Worm (Caenorhabditis elegans) whole organism, early embryonic: ENCODE data around the gene H04D03.4.

Experiments used
- F13C5.2 ChIP-seq: sonication (generic microtip); optimal IDR thresholded peaks from 2 replicates; lab custom pipeline; 2017; ENCODE audit warnings: mild to moderate bottlenecking, missing genetic modification characterization, inconsistent platforms, missing compliant biosample characterization
- ama-1 ChIP-seq: fragments of 150-350 bp; optimal IDR thresholded peaks from 2 replicates; lab custom pipeline; 2014
- pes-1 ChIP-seq: fragments of 200-800 bp; sonication (Bioruptor generic); IDR thresholded peaks from 2 replicates; pipeline ENCODE4 v1.3.6; 2022; ENCODE audit warnings: missing genetic modification reagents, missing genetic modification characterization, missing compliant biosample characterization
- tra-4 ChIP-seq: sonication (generic microtip); optimal IDR thresholded peaks from 2 replicates; lab custom pipeline; 2017; ENCODE audit warnings: missing genetic modification characterization, missing compliant biosample characterization

- TF ChIP-seq ama-1, result no peak
- TF ChIP-seq tra-4 (tag; lab: Kevin White, UChicago), result no peak
- TF ChIP-seq F13C5.2 (tag; lab: Kevin White, UChicago), result no peak
- no peak for TF ChIP-seq pes-1 (GFP tag; lab: Robert Waterston, UW)
These were observed 28.3 kb upstream of the H04D03.4 start, which contains the start of gene D2045.7 for ce11 chrIII:10479180-10479579.
